Fruit fly (Drosophila melanogaster): ENCODE data around the gene CG6972.

DNA sequence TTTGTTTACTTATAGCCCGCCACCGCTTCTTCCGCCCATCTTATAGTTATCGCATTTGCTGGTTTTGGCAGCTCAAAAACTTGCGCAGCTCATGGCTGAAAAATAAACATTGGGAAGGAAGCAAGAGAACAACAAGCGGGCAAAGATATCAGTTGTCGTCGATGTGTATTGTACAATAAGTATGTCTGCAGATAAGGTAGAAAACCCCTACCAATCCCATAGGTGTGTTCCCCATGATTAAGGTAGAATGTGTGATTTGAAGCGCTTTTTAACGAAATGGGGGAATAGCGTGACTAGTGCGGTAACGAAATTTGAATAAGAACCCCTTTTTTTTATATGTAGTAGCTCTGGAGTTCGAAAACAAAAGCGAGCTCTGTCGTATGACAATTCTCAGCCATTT lies 32.7 kb upstream of the CG6972 start:
- TF ChIP-seq CG8478 (optimal IDR thresholded peaks at IDR 0.05) (no peak), CTCF (optimal IDR thresholded peaks at IDR 0.05) (no peak)

Data from S2 (cell line).